Worm (Caenorhabditis elegans): ENCODE results near the gene ttr-19.

DNA sequence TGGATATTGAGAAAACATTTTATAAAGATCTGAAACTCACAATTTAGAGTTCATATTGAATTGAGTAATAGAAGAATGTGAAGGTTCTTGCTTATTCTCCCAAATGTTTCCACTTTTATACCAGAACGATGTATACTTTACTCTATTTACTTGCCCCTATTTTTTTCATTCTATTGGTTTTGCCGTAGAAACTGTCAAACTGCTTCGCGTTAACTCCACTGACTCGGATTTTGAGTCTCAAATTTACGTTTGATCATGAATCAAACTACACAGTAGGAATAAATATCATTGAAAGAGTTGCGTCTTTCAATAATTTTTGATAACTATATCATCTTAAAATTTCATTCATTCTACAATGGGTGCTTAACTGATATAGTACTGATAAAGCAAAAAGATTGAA, 12.6 kb upstream of the ttr-19 start, which contains the start of gene fipr-8:
- TF ChIP-seq ceh-34 (tag; optimal IDR thresholded peaks at IDR 0.05) (no peak), elt-4 (tag; optimal IDR thresholded peaks at IDR 0.05) (no peak), hlh-13 (GFP tag; optimal IDR thresholded peaks at IDR 0.05) (no peak), pha-2 (tag; optimal IDR thresholded peaks at IDR 0.05) (no peak), ama-1 (optimal IDR thresholded peaks at IDR 0.05) (no peak), sdc-2 (tag; optimal IDR thresholded peaks at IDR 0.05) (no peak), pag-3 (tag; optimal IDR thresholded peaks at IDR 0.05; ENCODE audit: borderline replicate concordance) (no peak), dmd-4 (tag; optimal IDR thresholded peaks at IDR 0.05; ENCODE audit: borderline replicate concordance) (no peak), ceh-9 (tag; optimal IDR thresholded peaks at IDR 0.05) (no peak), npax-4 (tag; optimal IDR thresholded peaks at IDR 0.05) (no peak)

Measured in whole organism, late embryonic.